Fruit fly (Drosophila melanogaster) whole organism, embryonic: ENCODE results near the gene IRSp53.

Experiments used
- CG10431 ChIP-seq: fragments of 200-800 bp; sonication (Bioruptor generic); optimal IDR thresholded peaks from 3 replicates; lab custom pipeline; 2018; ENCODE audit warnings: missing biosample characterization, mild to moderate bottlenecking, missing genetic modification characterization
- CG2116 ChIP-seq: fragments of 200-800 bp; sonication (Bioruptor generic); optimal IDR thresholded peaks from 3 replicates; lab custom pipeline; 2018; ENCODE audit warnings: missing biosample characterization, mild to moderate bottlenecking, missing genetic modification characterization
- CG3407 ChIP-seq: fragments of 200-800 bp; sonication (Bioruptor generic); optimal IDR thresholded peaks from 2 replicates; lab custom pipeline; 2018; ENCODE audit warnings: missing biosample characterization, mild to moderate bottlenecking, missing genetic modification characterization
- CG7745 ChIP-seq: fragments of 200-800 bp; sonication (Bioruptor generic); optimal IDR thresholded peaks from 2 replicates; lab custom pipeline; 2018; ENCODE audit warnings: missing biosample characterization, mild to moderate bottlenecking, missing genetic modification characterization, moderate library complexity
- CG9215 ChIP-seq: fragments of 200-800 bp; sonication (Bioruptor generic); IDR thresholded peaks from 2 replicates; pipeline ENCODE4 v1.3.6; 2022; ENCODE audit warnings: missing biosample characterization, missing genetic modification characterization
- Elba2 ChIP-seq: fragments of 200-800 bp; sonication (Bioruptor generic); optimal IDR thresholded peaks from 3 replicates; lab custom pipeline; 2016; ENCODE audit warnings: missing biosample characterization, missing genetic modification characterization
- tap ChIP-seq: fragments of 200-800 bp; optimal IDR thresholded peaks from 3 replicates; lab custom pipeline; 2019; ENCODE audit warnings: missing biosample characterization, mild to moderate bottlenecking, missing genetic modification characterization, moderate library complexity
- wdn ChIP-seq: fragments of 200-800 bp; sonication (Bioruptor generic); IDR thresholded peaks from 2 replicates; pipeline ENCODE4 v1.3.6; 2022; ENCODE audit warnings: missing biosample characterization, missing genetic modification characterization

DNA sequence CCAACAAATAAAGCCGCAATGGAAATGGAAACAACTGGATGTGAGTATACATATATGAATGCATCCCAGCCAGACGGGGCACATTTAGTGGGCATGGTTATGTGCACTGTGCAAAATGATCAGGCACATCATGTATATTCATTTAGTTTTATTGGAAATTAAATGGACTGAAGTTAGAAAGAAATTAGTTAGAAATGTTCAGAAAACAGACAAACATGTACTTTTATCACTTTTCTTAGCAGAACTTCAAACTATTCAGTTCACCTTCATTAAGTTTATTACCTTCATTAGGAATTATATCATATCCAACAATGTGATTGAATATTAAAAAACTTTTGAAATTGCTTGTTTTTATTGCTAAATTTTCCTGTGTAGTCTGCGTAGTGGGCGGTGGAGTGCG lies 50.9 kb downstream of the IRSp53 start:
- TF ChIP-seq CG2116 (GFP tag; lab: Kevin White, UChicago) (no peak), tap (tag; lab: Kevin White, UChicago) (no peak), CG3407 (GFP tag; lab: Kevin White, UChicago) (no peak), CG7745 (no peak), CG9215 (GFP tag; lab: Robert Waterston, UW) (no peak), CG10431 (GFP tag; lab: Kevin White, UChicago) (no peak), Elba2 (GFP tag; lab: Kevin White, UChicago) (no peak), wdn (GFP tag; lab: Robert Waterston, UW) (no peak)
